Fruit fly (Drosophila melanogaster) whole organism, embryonic: ENCODE measurements around the gene CG43095.

Experiments used
- Ada2b ChIP-seq: fragments of 200-800 bp; sonication (Bioruptor generic); IDR thresholded peaks from 2 replicates; pipeline ENCODE4 v1.3.6; 2022; ENCODE audit warnings: missing biosample characterization, missing genetic modification characterization
- CG10959 ChIP-seq: fragments of 200-800 bp; sonication (Bioruptor generic); IDR thresholded peaks from 2 replicates; pipeline ENCODE4 v1.3.6; 2022; ENCODE audit warnings: missing biosample characterization, missing genetic modification characterization
- CG12236 ChIP-seq: fragments of 200-800 bp; sonication (Bioruptor generic); optimal IDR thresholded peaks from 2 replicates; lab custom pipeline; 2016; ENCODE audit warnings: missing biosample characterization, missing genetic modification characterization
- CG14441 ChIP-seq: fragments of 200-800 bp; sonication (Bioruptor generic); IDR thresholded peaks from 2 replicates; pipeline ENCODE4 v1.3.6; 2022; ENCODE audit warnings: missing biosample characterization, missing genetic modification characterization
- CG2116 ChIP-seq: fragments of 200-800 bp; sonication (Bioruptor generic); optimal IDR thresholded peaks from 3 replicates; lab custom pipeline; 2018; ENCODE audit warnings: missing biosample characterization, mild to moderate bottlenecking, missing genetic modification characterization
- CG2712 ChIP-seq: fragments of 200-800 bp; optimal IDR thresholded peaks from 3 replicates; lab custom pipeline; 2019; ENCODE audit warnings: missing biosample characterization, mild to moderate bottlenecking, missing genetic modification characterization, moderate library complexity
- CG2889 ChIP-seq: fragments of 200-800 bp; sonication (Bioruptor generic); IDR thresholded peaks from 3 replicates; pipeline ENCODE4 v1.3.6; 2022; ENCODE audit warnings: missing biosample characterization, missing genetic modification characterization
- CG3163 ChIP-seq: fragments of 200-800 bp; sonication (Bioruptor generic); optimal IDR thresholded peaks from 3 replicates; lab custom pipeline; 2016; ENCODE audit warnings: missing biosample characterization, missing genetic modification characterization
- CG4730 ChIP-seq: fragments of 200-800 bp; sonication (Bioruptor generic); IDR thresholded peaks from 2 replicates; pipeline ENCODE4 v1.3.6; 2022; ENCODE audit warnings: missing biosample characterization, missing genetic modification characterization
- CG6272 ChIP-seq: fragments of 200-800 bp; sonication (Bioruptor generic); IDR thresholded peaks from 2 replicates; pipeline ENCODE4 v1.3.6; 2022; ENCODE audit warnings: missing biosample characterization, missing genetic modification characterization
- CG6854 ChIP-seq: fragments of 200-800 bp; sonication (Bioruptor generic); optimal IDR thresholded peaks from 3 replicates; lab custom pipeline; 2017; ENCODE audit warnings: missing biosample characterization, mild to moderate bottlenecking, missing genetic modification characterization
- CG8281 ChIP-seq: fragments of 200-800 bp; sonication (Bioruptor generic); optimal IDR thresholded peaks from 2 replicates; lab custom pipeline; 2018; ENCODE audit warnings: missing biosample characterization, mild to moderate bottlenecking, missing genetic modification characterization, moderate library complexity
- CG8388 ChIP-seq: fragments of 200-800 bp; sonication (Bioruptor generic); optimal IDR thresholded peaks from 2 replicates; lab custom pipeline; 2019; ENCODE audit warnings: missing biosample characterization, mild to moderate bottlenecking, missing genetic modification characterization, moderate library complexity
- CG8924 ChIP-seq: fragments of 200-800 bp; optimal IDR thresholded peaks from 3 replicates; lab custom pipeline; 2019; ENCODE audit warnings: missing biosample characterization, mild to moderate bottlenecking, missing genetic modification characterization, moderate library complexity
- CkIIα-i1 ChIP-seq: fragments of 200-800 bp; sonication (Bioruptor generic); IDR thresholded peaks from 2 replicates; pipeline ENCODE4 v1.3.6; 2022; ENCODE audit warnings: missing biosample characterization, missing genetic modification characterization
- CrebB ChIP-seq: fragments of 200-800 bp; sonication (Bioruptor generic); optimal IDR thresholded peaks from 3 replicates; lab custom pipeline; 2018; ENCODE audit warnings: missing biosample characterization, mild to moderate bottlenecking, missing genetic modification characterization
- Fer1 ChIP-seq: fragments of 200-800 bp; sonication (Bioruptor generic); optimal IDR thresholded peaks from 2 replicates; lab custom pipeline; 2017; ENCODE audit warnings: missing biosample characterization, mild to moderate bottlenecking, missing genetic modification characterization
- Fer3 ChIP-seq: fragments of 200-800 bp; sonication (Bioruptor generic); optimal IDR thresholded peaks from 2 replicates; lab custom pipeline; 2018; ENCODE audit warnings: missing biosample characterization, mild to moderate bottlenecking, missing genetic modification characterization, moderate library complexity
- Hr51 ChIP-seq, 2 experiments: fragments of 200-800 bp; sonication (Bioruptor generic); optimal IDR thresholded peaks; 2 replicates in 1 of 2; 3 replicates in 1 of 2; lab custom pipeline; 2016 to 2018; ENCODE audit warnings: missing biosample characterization in 2 of 2, missing genetic modification characterization in 2 of 2, mild to moderate bottlenecking in 1 of 2, moderate library complexity in 1 of 2
- Jarid2 ChIP-seq: fragments of 200-800 bp; sonication (Bioruptor generic); optimal IDR thresholded peaks from 3 replicates; lab custom pipeline; 2017; ENCODE audit warnings: mild to moderate bottlenecking, missing biosample characterization, missing genetic modification reagents, missing genetic modification characterization
- MBD-R2 ChIP-seq: fragments of 200-800 bp; sonication (Bioruptor generic); IDR thresholded peaks from 2 replicates; pipeline ENCODE4 v1.3.6; 2022; ENCODE audit warnings: missing biosample characterization, missing genetic modification characterization
- NFAT ChIP-seq: fragments of 200-800 bp; sonication (Bioruptor generic); IDR thresholded peaks from 2 replicates; pipeline ENCODE4 v1.3.6; 2022; ENCODE audit warnings: missing biosample characterization, missing genetic modification characterization
- Oli ChIP-seq: fragments of 200-800 bp; sonication (Bioruptor generic); optimal IDR thresholded peaks from 2 replicates; lab custom pipeline; 2018; ENCODE audit warnings: missing biosample characterization, mild to moderate bottlenecking, missing genetic modification characterization, moderate library complexity
- Opbp ChIP-seq: fragments of 200-800 bp; sonication (Bioruptor generic); IDR thresholded peaks from 3 replicates; pipeline ENCODE4 v1.3.6; 2022; ENCODE audit warnings: missing biosample characterization, missing genetic modification characterization; ENCODE audit not compliant: partially characterized antibody
- Optix ChIP-seq: fragments of 200-800 bp; sonication (Bioruptor generic); IDR thresholded peaks from 3 replicates; pipeline ENCODE4 v1.3.6; 2022; ENCODE audit warnings: missing biosample characterization, missing genetic modification characterization
- PHDP ChIP-seq: fragments of 200-800 bp; sonication (Bioruptor generic); optimal IDR thresholded peaks from 3 replicates; lab custom pipeline; 2018; ENCODE audit warnings: missing biosample characterization, mild to moderate bottlenecking, missing genetic modification characterization, moderate library complexity
- Poxn ChIP-seq: fragments of 200-800 bp; sonication (Bioruptor generic); IDR thresholded peaks from 2 replicates; pipeline ENCODE4 v1.3.6; 2022; ENCODE audit warnings: missing biosample characterization, missing genetic modification characterization
- Rfx ChIP-seq: fragments of 200-800 bp; sonication (Bioruptor generic); IDR thresholded peaks from 2 replicates; pipeline ENCODE4 v1.3.6; 2022; ENCODE audit warnings: missing biosample characterization, missing genetic modification characterization
- Sox102F ChIP-seq: fragments of 200-800 bp; sonication (Bioruptor generic); optimal IDR thresholded peaks from 2 replicates; lab custom pipeline; 2018; ENCODE audit warnings: missing biosample characterization, mild to moderate bottlenecking, missing genetic modification characterization, moderate library complexity
- Ssrp ChIP-seq: fragments of 200-800 bp; sonication (Bioruptor generic); optimal IDR thresholded peaks from 2 replicates; lab custom pipeline; 2018; ENCODE audit warnings: missing biosample characterization, mild to moderate bottlenecking, missing genetic modification characterization, moderate library complexity
- Trl ChIP-seq, 3 experiments: fragments of >200 bp in 2 of 3; fragments of 200-800 bp in 1 of 3; sonication (Bioruptor generic) in 1 of 3; optimal IDR thresholded peaks; 2 replicates in 1 of 3; 3 replicates in 2 of 3; lab custom pipeline; 2016 to 2017; ENCODE audit warnings: missing biosample characterization in 1 of 3, missing genetic modification characterization in 1 of 3
- ash1 ChIP-seq: fragments of 200-800 bp; sonication (Bioruptor generic); optimal IDR thresholded peaks from 2 replicates; lab custom pipeline; 2018; ENCODE audit warnings: missing biosample characterization, mild to moderate bottlenecking, missing genetic modification characterization
- ato ChIP-seq: fragments of 200-800 bp; sonication (Bioruptor generic); IDR thresholded peaks from 2 replicates; pipeline ENCODE4 v1.3.6; 2022; ENCODE audit warnings: missing biosample characterization, missing genetic modification characterization; ENCODE audit not compliant: partially characterized antibody
- cato ChIP-seq: fragments of 200-800 bp; sonication (Bioruptor generic); optimal IDR thresholded peaks from 2 replicates; lab custom pipeline; 2016; ENCODE audit warnings: missing biosample characterization, missing genetic modification characterization, borderline replicate concordance
- cg ChIP-seq: fragments of 200-800 bp; sonication (Bioruptor generic); optimal IDR thresholded peaks from 3 replicates; lab custom pipeline; 2019; ENCODE audit warnings: missing biosample characterization, mild to moderate bottlenecking, missing genetic modification characterization, moderate library complexity
- chm ChIP-seq: fragments of 200-800 bp; sonication (Bioruptor generic); IDR thresholded peaks from 2 replicates; pipeline ENCODE4 v1.3.6; 2022; ENCODE audit warnings: missing biosample characterization, missing genetic modification characterization
- eve ChIP-seq, 2 experiments: fragments of >200 bp; optimal IDR thresholded peaks; 2 replicates each; lab custom pipeline; 2017; ENCODE audit warnings: missing biosample characterization in 2 of 2, missing genetic modification characterization in 2 of 2
- fru ChIP-seq: fragments of >200 bp; optimal IDR thresholded peaks from 2 replicates; lab custom pipeline; 2017
- gce ChIP-seq: fragments of 200-800 bp; sonication (Bioruptor generic); IDR thresholded peaks from 3 replicates; pipeline ENCODE4 v1.3.6; 2022; ENCODE audit warnings: missing biosample characterization, missing genetic modification characterization
- grn ChIP-seq: fragments of 200-800 bp; sonication (Bioruptor generic); optimal IDR thresholded peaks from 3 replicates; lab custom pipeline; 2017; ENCODE audit warnings: missing biosample characterization, missing genetic modification characterization
- gsb-n ChIP-seq: fragments of 200-800 bp; sonication (Bioruptor generic); optimal IDR thresholded peaks from 3 replicates; lab custom pipeline; 2018; ENCODE audit warnings: missing biosample characterization, mild to moderate bottlenecking, missing genetic modification characterization
- lov ChIP-seq, 2 experiments: fragments of 200-800 bp in 1 of 2; fragments of >200 bp in 1 of 2; sonication (Bioruptor generic) in 1 of 2; IDR thresholded peaks in 1 of 2; optimal IDR thresholded peaks in 1 of 2; 2 replicates in 1 of 2; 3 replicates in 1 of 2; pipeline versions ENCODE4 v1.3.6 to Lab custom; 2017 to 2022; ENCODE audit warnings: missing biosample characterization in 1 of 2, missing genetic modification characterization in 1 of 2
- maf-S ChIP-seq: fragments of 200-800 bp; sonication (Bioruptor generic); optimal IDR thresholded peaks from 2 replicates; lab custom pipeline; 2016; ENCODE audit warnings: missing biosample characterization, missing genetic modification characterization
- oc ChIP-seq: fragments of 200-800 bp; sonication (Bioruptor generic); optimal IDR thresholded peaks from 2 replicates; lab custom pipeline; 2018; ENCODE audit warnings: missing biosample characterization, mild to moderate bottlenecking, missing genetic modification characterization, moderate library complexity
- ro ChIP-seq: fragments of 200-800 bp; sonication (Bioruptor generic); IDR thresholded peaks from 2 replicates; pipeline ENCODE4 v1.3.6; 2022; ENCODE audit warnings: missing biosample characterization, missing genetic modification characterization
- run ChIP-seq: fragments of 200-800 bp; sonication (Bioruptor generic); optimal IDR thresholded peaks from 3 replicates; lab custom pipeline; 2018; ENCODE audit warnings: missing biosample characterization, mild to moderate bottlenecking, missing genetic modification characterization
- so ChIP-seq: fragments of 200-800 bp; sonication (Bioruptor generic); IDR thresholded peaks from 3 replicates; pipeline ENCODE4 v1.3.6; 2022; ENCODE audit warnings: missing biosample characterization, missing genetic modification characterization
- tna ChIP-seq: fragments of 200-800 bp; sonication (Bioruptor generic); IDR thresholded peaks from 2 replicates; pipeline ENCODE4 v1.3.6; 2022; ENCODE audit warnings: missing biosample characterization, missing genetic modification characterization; ENCODE audit not compliant: partially characterized antibody
- wek ChIP-seq: fragments of 200-800 bp; sonication (Bioruptor generic); optimal IDR thresholded peaks from 3 replicates; lab custom pipeline; 2018; ENCODE audit warnings: missing biosample characterization, mild to moderate bottlenecking, missing genetic modification characterization, moderate library complexity

Gene CG43095

DNA sequence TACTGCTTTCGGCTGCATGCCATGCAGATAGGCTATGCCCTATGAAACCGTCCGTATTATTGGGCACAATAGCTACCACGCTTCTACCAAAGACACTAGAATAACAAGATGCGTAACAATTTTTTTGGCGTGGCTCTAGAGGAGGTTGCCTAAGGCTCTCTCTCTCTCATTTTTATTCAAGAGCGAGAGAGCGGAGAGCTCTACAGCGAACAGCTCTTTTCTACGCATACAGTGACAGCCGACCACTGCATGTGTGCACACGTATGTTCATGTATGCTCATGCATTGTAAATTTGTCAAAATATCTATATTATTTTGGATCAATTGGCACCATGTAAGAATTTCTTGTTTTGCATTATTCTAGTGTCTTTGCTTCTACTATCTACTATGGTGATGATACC, 38.6 kb downstream of the CG43095 start:
- TF ChIP-seq Trl (optimal IDR thresholded peaks at IDR 0.05; lab: Kevin White, UChicago), result peak; percentile 58 to 66
- TF ChIP-seq Trl (GFP tag; optimal IDR thresholded peaks at IDR 0.05; lab: Kevin White, UChicago), result no peak
- TF ChIP-seq tna (GFP tag; lab: Robert Waterston, UW), result 0 out of 2 replicates have a peak, but pooled peaks have one; percentile 17
- no peak for TF ChIP-seq Optix (GFP tag; lab: Robert Waterston, UW)
- peak; percentile 53 for TF ChIP-seq cg

DNA sequence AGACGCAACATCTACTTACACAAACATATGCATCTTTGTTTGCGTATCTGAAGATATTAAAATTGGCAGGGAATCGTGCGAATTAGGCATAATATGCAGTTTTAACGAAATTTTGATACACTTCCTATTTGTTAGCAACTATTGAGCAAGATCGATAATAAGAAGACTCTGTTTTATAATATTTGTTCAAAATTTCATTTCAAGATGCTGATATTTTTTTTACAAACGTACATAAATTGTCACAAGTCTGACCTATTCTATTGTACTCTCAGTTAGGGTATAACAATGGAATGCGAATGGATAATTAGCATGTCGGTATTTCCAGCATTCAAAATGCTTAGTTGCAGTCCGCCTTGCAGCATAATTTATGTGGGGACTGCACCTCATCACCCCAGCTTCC, 43.7 kb downstream of the CG43095 start:
- no peak for TF ChIP-seq ro (GFP tag; lab: Robert Waterston, UW)
- no peak for TF ChIP-seq ato
- TF ChIP-seq CG6272, result no peak
- no peak for TF ChIP-seq CG8388
- TF ChIP-seq CG8924 (tag; lab: Kevin White, UChicago), result no peak
- no peak for TF ChIP-seq maf-S (GFP tag; lab: Kevin White, UChicago)
- no peak for TF ChIP-seq Hr51 (GFP tag; optimal IDR thresholded peaks at IDR 0.05; lab: Kevin White, UChicago)
- 0 out of 2 replicates have a peak, but pooled peaks have one; percentile 23 for TF ChIP-seq NFAT (GFP tag; lab: Robert Waterston, UW)
- TF ChIP-seq CG2116, result no peak
- no peak for TF ChIP-seq fru (lab: Kevin White, UChicago)
- no peak for TF ChIP-seq wek (GFP tag; lab: Kevin White, UChicago)
- peak; percentile 32; the same call in 1 of the 2 replicates for TF ChIP-seq CG14441 (GFP tag; lab: Robert Waterston, UW)
- no peak for TF ChIP-seq Poxn (GFP tag; lab: Robert Waterston, UW)
- no peak for TF ChIP-seq CG6854 (GFP tag; lab: Kevin White, UChicago)
- TF ChIP-seq CG4730 (GFP tag; lab: Robert Waterston, UW), result no peak; the same call in 1 of the 2 replicates
- TF ChIP-seq gce, result no peak; the same call in 2 of the 3 replicates
- TF ChIP-seq MBD-R2 (GFP tag; lab: Robert Waterston, UW), result no peak
- no peak for TF ChIP-seq CkIIα-i1 (GFP tag; lab: Robert Waterston, UW)
- TF ChIP-seq Sox102F (GFP tag; lab: Kevin White, UChicago), result no peak
- no peak for TF ChIP-seq CG10959 (GFP tag; lab: Robert Waterston, UW)
- TF ChIP-seq Ada2b (GFP tag; lab: Robert Waterston, UW), result no peak
- TF ChIP-seq ash1 (GFP tag; lab: Kevin White, UChicago), result no peak
- TF ChIP-seq cato (GFP tag; lab: Kevin White, UChicago), result no peak
- TF ChIP-seq Fer3 (tag; lab: Kevin White, UChicago), result no peak
- no peak for TF ChIP-seq CG2889 (GFP tag; lab: Robert Waterston, UW)
- TF ChIP-seq CG8281 (tag; lab: Kevin White, UChicago), result no peak
- TF ChIP-seq run (tag; lab: Kevin White, UChicago), result no peak
- TF ChIP-seq lov (optimal IDR thresholded peaks at IDR 0.05; lab: Kevin White, UChicago), result no peak
- no peak for TF ChIP-seq lov (GFP tag; IDR thresholded peaks at IDR 0.05; lab: Robert Waterston, UW)
- TF ChIP-seq oc (tag; lab: Kevin White, UChicago), result no peak
- TF ChIP-seq CG2712, result no peak
- no peak for TF ChIP-seq CG3163 (GFP tag; lab: Kevin White, UChicago)
- TF ChIP-seq chm, result no peak
- no peak for TF ChIP-seq CG12236
- no peak for TF ChIP-seq CrebB (tag; lab: Kevin White, UChicago)
- no peak for TF ChIP-seq gsb-n (tag; lab: Kevin White, UChicago)
- TF ChIP-seq Jarid2 (GFP tag; lab: Kevin White, UChicago), result no peak
- no peak for TF ChIP-seq eve (GFP tag; optimal IDR thresholded peaks at IDR 0.05; lab: Kevin White, UChicago)
- no peak for TF ChIP-seq Ssrp (tag; lab: Kevin White, UChicago)
- peak; percentile 53 for TF ChIP-seq Rfx (GFP tag; lab: Robert Waterston, UW)
- no peak for TF ChIP-seq Fer1 (GFP tag; lab: Kevin White, UChicago)
- no peak for TF ChIP-seq Opbp (GFP tag; lab: Robert Waterston, UW)
- TF ChIP-seq so (GFP tag; lab: Robert Waterston, UW), result no peak
- no peak for TF ChIP-seq PHDP (tag; lab: Kevin White, UChicago)
- TF ChIP-seq grn (GFP tag; lab: Kevin White, UChicago), result no peak
- peak; percentile 7 for TF ChIP-seq Oli (tag; lab: Kevin White, UChicago)
